Worm (Caenorhabditis elegans): ENCODE measurements around the gene pals-17.

DNA sequence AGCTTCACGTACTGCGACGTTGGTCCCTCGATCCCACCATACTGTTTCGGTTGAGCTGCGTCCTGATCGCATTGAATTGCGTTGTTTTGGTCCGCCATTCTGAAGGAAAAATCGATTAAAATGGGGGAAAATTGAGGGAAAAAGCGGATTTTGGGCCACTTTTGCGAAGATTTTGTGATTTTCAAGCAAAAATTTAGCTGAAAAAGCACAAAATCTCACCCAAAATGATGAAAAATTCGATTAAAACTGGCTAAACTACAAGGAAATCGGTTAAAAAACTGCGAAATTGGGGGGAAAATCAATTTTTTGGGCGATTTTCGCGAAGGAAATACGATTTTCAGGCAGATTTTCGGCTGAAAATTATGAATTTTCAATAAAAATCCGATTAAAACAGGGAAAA, 25.4 kb upstream of the pals-17 start, which contains the start of gene elc-1:
- TF ChIP-seq fkh-10 (GFP tag; optimal IDR thresholded peaks at IDR 0.05) (no peak), sox-4 (tag; optimal IDR thresholded peaks at IDR 0.05) (no peak)

Data from whole organism, late embryonic.